Fruit fly (Drosophila melanogaster) whole organism, prepupa: ENCODE results near the gene CG11409.

Experiments
- CG10631 ChIP-seq: fragments of 200-800 bp; sonication (Bioruptor generic); optimal IDR thresholded peaks from 2 replicates; lab custom pipeline; 2016; ENCODE audit warnings: missing biosample characterization, missing genetic modification characterization
- CG10669 ChIP-seq: fragments of 200-800 bp; sonication (Bioruptor generic); optimal IDR thresholded peaks from 3 replicates; lab custom pipeline; 2018; ENCODE audit warnings: missing biosample characterization, mild to moderate bottlenecking, missing genetic modification characterization, moderate library complexity
- CG11294 ChIP-seq: fragments of 200-800 bp; sonication (Bioruptor generic); IDR thresholded peaks from 2 replicates; pipeline ENCODE4 v1.3.6; 2022; ENCODE audit warnings: missing biosample characterization, missing genetic modification characterization
- CG11902 ChIP-seq: fragments of 200-800 bp; sonication (Bioruptor generic); optimal IDR thresholded peaks from 3 replicates; lab custom pipeline; 2016; ENCODE audit warnings: missing biosample characterization, missing genetic modification characterization
- CG15336 ChIP-seq: fragments of 200-800 bp; sonication (Bioruptor generic); IDR thresholded peaks from 2 replicates; pipeline ENCODE4 v1.3.6; 2022; ENCODE audit warnings: missing biosample characterization, missing genetic modification characterization
- CG1621 ChIP-seq: fragments of 200-800 bp; sonication (Bioruptor generic); optimal IDR thresholded peaks from 3 replicates; lab custom pipeline; 2018; ENCODE audit warnings: missing biosample characterization, mild to moderate bottlenecking, missing genetic modification characterization
- CG16779 ChIP-seq: fragments of 200-800 bp; sonication (Bioruptor generic); optimal IDR thresholded peaks from 3 replicates; lab custom pipeline; 2017; ENCODE audit warnings: missing biosample characterization, mild to moderate bottlenecking, missing genetic modification characterization
- CG32006 ChIP-seq: fragments of 200-800 bp; sonication (Bioruptor generic); optimal IDR thresholded peaks from 3 replicates; lab custom pipeline; 2017; ENCODE audit warnings: missing biosample characterization, mild to moderate bottlenecking, missing genetic modification characterization
- CG34406 ChIP-seq: fragments of 200-800 bp; sonication (Bioruptor generic); optimal IDR thresholded peaks from 3 replicates; lab custom pipeline; 2016; ENCODE audit warnings: missing biosample characterization, missing genetic modification characterization
- CG3919 ChIP-seq: fragments of 200-800 bp; sonication (Bioruptor generic); optimal IDR thresholded peaks from 3 replicates; lab custom pipeline; 2016; ENCODE audit warnings: missing biosample characterization, missing genetic modification characterization
- CG4318 ChIP-seq: fragments of 200-800 bp; sonication (Bioruptor generic); optimal IDR thresholded peaks from 3 replicates; lab custom pipeline; 2017; ENCODE audit warnings: missing biosample characterization, mild to moderate bottlenecking, missing genetic modification characterization
- CG6163 ChIP-seq: fragments of 200-800 bp; sonication (Bioruptor generic); IDR thresholded peaks from 3 replicates; pipeline ENCODE4 v1.3.6; 2022; ENCODE audit warnings: missing biosample characterization, missing genetic modification characterization
- CG6276 ChIP-seq: fragments of 200-800 bp; sonication (Bioruptor generic); optimal IDR thresholded peaks from 2 replicates; lab custom pipeline; 2017; ENCODE audit warnings: missing biosample characterization, mild to moderate bottlenecking, missing genetic modification characterization
- CG8319 ChIP-seq: fragments of 200-800 bp; sonication (Bioruptor generic); optimal IDR thresholded peaks from 3 replicates; lab custom pipeline; 2016; ENCODE audit warnings: missing biosample characterization, missing genetic modification characterization
- CG9139 ChIP-seq: fragments of 200-800 bp; sonication (Bioruptor generic); optimal IDR thresholded peaks from 3 replicates; lab custom pipeline; 2017; ENCODE audit warnings: missing biosample characterization, mild to moderate bottlenecking, missing genetic modification characterization
- Eip78C ChIP-seq: fragments of 200-800 bp; sonication (Bioruptor generic); peaks from one replicate; lab custom pipeline; 2016; ENCODE audit warnings: missing biosample characterization, missing genetic modification characterization
- Ets21C ChIP-seq: fragments of 200-800 bp; sonication (Bioruptor generic); optimal IDR thresholded peaks from 3 replicates; lab custom pipeline; 2016; ENCODE audit warnings: missing biosample characterization, missing genetic modification characterization
- Ets96B ChIP-seq: fragments of 200-800 bp; optimal IDR thresholded peaks from 2 replicates; lab custom pipeline; 2019; ENCODE audit warnings: missing biosample characterization, mild to moderate bottlenecking, missing genetic modification characterization, moderate library complexity
- Lpt ChIP-seq: fragments of 200-800 bp; sonication (Bioruptor generic); optimal IDR thresholded peaks from 3 replicates; lab custom pipeline; 2016; ENCODE audit warnings: missing biosample characterization, missing genetic modification characterization
- OdsH ChIP-seq: fragments of 200-800 bp; sonication (Bioruptor generic); optimal IDR thresholded peaks from 3 replicates; lab custom pipeline; 2016; ENCODE audit warnings: missing biosample characterization, missing genetic modification characterization
- acj6 ChIP-seq: fragments of 200-800 bp; sonication (Bioruptor generic); optimal IDR thresholded peaks from 3 replicates; lab custom pipeline; 2016; ENCODE audit warnings: missing biosample characterization, missing genetic modification characterization
- cyc ChIP-seq: fragments of 200-800 bp; sonication (Bioruptor generic); optimal IDR thresholded peaks from 3 replicates; lab custom pipeline; 2016; ENCODE audit warnings: missing biosample characterization, missing genetic modification characterization
- dsx ChIP-seq: fragments of 200-800 bp; optimal IDR thresholded peaks from 3 replicates; lab custom pipeline; 2019; ENCODE audit warnings: missing biosample characterization, mild to moderate bottlenecking, missing genetic modification characterization, moderate library complexity; ENCODE audit not compliant: poor library complexity, severe bottlenecking
- eg ChIP-seq: fragments of 200-800 bp; sonication (Bioruptor generic); IDR thresholded peaks from 3 replicates; pipeline ENCODE4 v1.3.6; 2022; ENCODE audit warnings: missing biosample characterization, missing genetic modification characterization
- esn ChIP-seq: fragments of 200-800 bp; sonication (Bioruptor generic); optimal IDR thresholded peaks from 2 replicates; lab custom pipeline; 2016; ENCODE audit warnings: missing biosample characterization, mild to moderate bottlenecking, missing genetic modification characterization, moderate library complexity
- fkh ChIP-seq: fragments of 200-800 bp; sonication (Bioruptor generic); optimal IDR thresholded peaks from 3 replicates; lab custom pipeline; 2017; ENCODE audit warnings: missing biosample characterization, mild to moderate bottlenecking, missing genetic modification characterization, moderate library complexity
- ss ChIP-seq, 2 experiments: fragments of 200-800 bp; sonication (Bioruptor generic); optimal IDR thresholded peaks; 2 replicates in 1 of 2; 3 replicates in 1 of 2; lab custom pipeline; 2017 to 2018; ENCODE audit warnings: mild to moderate bottlenecking in 2 of 2, missing biosample characterization in 2 of 2, missing genetic modification characterization in 2 of 2, moderate library complexity in 1 of 2
- svp ChIP-seq: fragments of 200-800 bp; sonication (Bioruptor generic); peaks from one replicate; lab custom pipeline; 2016; ENCODE audit warnings: missing biosample characterization, missing genetic modification characterization

Gene CG11409

dm6 chrX:1299928-1300327 is 41.5 kb downstream of the CG11409 start:
- no peak for TF ChIP-seq OdsH (GFP tag; lab: Kevin White, UChicago)

- no peak for TF ChIP-seq CG11902 (GFP tag; lab: Kevin White, UChicago)
- TF ChIP-seq Eip78C = no peak
- no peak for TF ChIP-seq CG6276 (GFP tag; lab: Kevin White, UChicago)
- no peak for TF ChIP-seq fkh (GFP tag; lab: Kevin White, UChicago)
- no peak for TF ChIP-seq acj6 (GFP tag; lab: Kevin White, UChicago)
- no peak for TF ChIP-seq cyc (GFP tag; lab: Kevin White, UChicago)
Observed at dm6 chrX:1298287-1298686, 43.1 kb downstream of the CG11409 start, which contains the start of gene CG32811. Gene CG32811, minus strand, starts transcription at chrX:1298387.

- TF ChIP-seq Eip78C (peak; percentile 42), CG32006 (GFP tag; lab: Kevin White, UChicago) (no peak)
Observed at dm6 chrX:1288924-1289608, 52.3 kb downstream of the CG11409 start.

- TF ChIP-seq CG10669 (GFP tag; lab: Kevin White, UChicago) = no peak
- peak; percentile 3 for TF ChIP-seq CG1621 (tag; lab: Kevin White, UChicago)
- peak; percentile 26 for TF ChIP-seq CG8319 (GFP tag; lab: Kevin White, UChicago)
- TF ChIP-seq esn (GFP tag; lab: Kevin White, UChicago) = no peak
- TF ChIP-seq ss (GFP tag; optimal IDR thresholded peaks at IDR 0.05; lab: Kevin White, UChicago) = peak in 1 of 2 experiments; percentile 28
- peak; percentile 7 for TF ChIP-seq svp
Observed at dm6 chrX:1286868-1287835, 54.2 kb downstream of the CG11409 start, which contains the start of gene CG32812. Gene CG32812, plus strand, starts transcription at chrX:1287290.

- peak; percentile 4 for TF ChIP-seq CG1621 (tag; lab: Kevin White, UChicago)
- TF ChIP-seq CG11294 (GFP tag; lab: Robert Waterston, UW) = peak; percentile 42; the same call in 1 of the 2 replicates
- TF ChIP-seq eg = 0 out of 3 replicates have a peak, but pooled peaks have one; percentile 50
- TF ChIP-seq CG15336 (GFP tag; lab: Robert Waterston, UW) = 0 out of 2 replicates have a peak, but pooled peaks have one; percentile 38
- TF ChIP-seq Ets96B (tag; lab: Kevin White, UChicago) = no peak
- TF ChIP-seq CG3919 (GFP tag; lab: Kevin White, UChicago) = no peak
- 0 out of 3 replicates have a peak, but pooled peaks have one; percentile 13 for TF ChIP-seq CG6163
Observed at dm6 chrX:1286136-1286535, 55.3 kb downstream of the CG11409 start.

dm6 chrX:1285273-1285672 is 56.1 kb downstream of the CG11409 start:
- TF ChIP-seq CG4318 (GFP tag; lab: Kevin White, UChicago) (no peak), CG9139 (no peak), CG10631 (GFP tag; lab: Kevin White, UChicago) (no peak), CG16779 (tag; lab: Kevin White, UChicago) (no peak), dsx (no peak), Lpt (GFP tag; lab: Kevin White, UChicago) (no peak), CG15336 (GFP tag; lab: Robert Waterston, UW) (no peak), CG34406 (no peak), Ets21C (no peak), cyc (GFP tag; lab: Kevin White, UChicago) (no peak), CG11294 (GFP tag; lab: Robert Waterston, UW) (no peak)
